Worm (Caenorhabditis elegans) whole organism, L4 larva: ENCODE measurements around the gene C37C3.2.

ENCODE experiments used
- arid-1 ChIP-seq: fragments of 200-800 bp; sonication (Bioruptor generic); conservative IDR thresholded peaks from 2 replicates; pipeline ENCODE4 v1.3.6; 2022; ENCODE audit warnings: missing genetic modification reagents, missing genetic modification characterization, missing compliant biosample characterization
- mdl-1 ChIP-seq, 2 experiments: fragments of 150-350 bp in 1 of 2; sonication (generic microtip) in 1 of 2; optimal IDR thresholded peaks; 2 replicates each; lab custom pipeline; 2014 to 2017; ENCODE audit warnings: missing biosample characterization in 2 of 2, missing genetic modification characterization in 2 of 2
- mdt-29 ChIP-seq: fragments of 200-800 bp; sonication (Bioruptor generic); IDR thresholded peaks from 2 replicates; pipeline ENCODE4 v1.3.6; 2022; ENCODE audit warnings: missing genetic modification reagents, missing genetic modification characterization, missing compliant biosample characterization
- mxl-3 ChIP-seq: fragments of 200-800 bp; sonication (Bioruptor generic); optimal IDR thresholded peaks from 2 replicates; lab custom pipeline; 2018; ENCODE audit warnings: mild to moderate bottlenecking, missing genetic modification characterization, missing compliant biosample characterization
- snpc-4 ChIP-seq: fragments of 150-350 bp; optimal IDR thresholded peaks from 2 replicates; lab custom pipeline; 2014; ENCODE audit warnings: missing biosample characterization, missing genetic modification characterization
- ztf-7 ChIP-seq: fragments of 150-350 bp; optimal IDR thresholded peaks from 2 replicates; lab custom pipeline; 2014; ENCODE audit warnings: missing biosample characterization, missing genetic modification characterization

DNA sequence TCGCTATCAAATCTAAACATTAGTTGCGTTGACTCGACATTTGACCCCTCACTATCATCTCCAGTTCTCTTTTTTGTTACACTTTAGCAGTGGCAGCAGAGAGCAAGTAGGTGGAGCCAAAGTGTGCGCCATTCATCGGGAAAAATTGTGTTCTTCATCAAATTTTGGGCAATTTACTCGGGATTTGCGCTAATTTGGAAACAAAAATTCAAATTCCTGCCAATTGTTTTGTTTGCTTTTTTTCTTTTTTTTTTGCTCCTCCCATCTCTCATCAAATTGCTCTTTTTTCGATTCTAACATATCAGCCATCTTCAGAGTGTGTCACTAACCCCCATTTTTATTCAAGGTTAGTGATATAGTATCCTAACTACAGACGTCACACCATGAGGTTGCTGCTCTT lies 28.8 kb upstream of the C37C3.2 start, which contains the start of gene mig-6:
- TF ChIP-seq mdt-29 (GFP tag; lab: Robert Waterston, UW) (no peak), snpc-4 (no peak), mdl-1 (tag; optimal IDR thresholded peaks at IDR 0.05; lab: Kevin White, UChicago) (no peak), arid-1 (no peak), ztf-7 (tag; lab: Kevin White, UChicago) (no peak), mxl-3 (GFP tag; lab: Kevin White, UChicago) (no peak)
